Worm (Caenorhabditis elegans) whole organism, late embryonic: Measurements from ENCODE around the gene nas-1.

Source experiments
- C38D4.7 ChIP-seq: fragments of 200-800 bp; sonication (Bioruptor generic); optimal IDR thresholded peaks from 2 replicates; lab custom pipeline; 2018; ENCODE audit warnings: mild to moderate bottlenecking, missing genetic modification characterization, moderate library complexity, missing compliant biosample characterization
- F13H6.1 ChIP-seq: sonication (generic microtip); optimal IDR thresholded peaks from 2 replicates; lab custom pipeline; 2016; ENCODE audit warnings: missing genetic modification characterization, missing compliant biosample characterization
- Y22D7AL.16 ChIP-seq: sonication (generic microtip); optimal IDR thresholded peaks from 2 replicates; lab custom pipeline; 2016; ENCODE audit warnings: missing genetic modification characterization, missing compliant biosample characterization
- ama-1 ChIP-seq: fragments of 150-350 bp; optimal IDR thresholded peaks from 2 replicates; lab custom pipeline; 2014
- ceh-14 ChIP-seq: sonication (generic microtip); optimal IDR thresholded peaks from 2 replicates; lab custom pipeline; 2016; ENCODE audit warnings: missing genotype, missing genetic modification characterization, missing compliant biosample characterization
- ceh-2 ChIP-seq: sonication (generic microtip); optimal IDR thresholded peaks from 2 replicates; lab custom pipeline; 2016; ENCODE audit warnings: missing genotype, missing genetic modification characterization, missing compliant biosample characterization
- ceh-22 ChIP-seq: sonication (generic microtip); optimal IDR thresholded peaks from 2 replicates; lab custom pipeline; 2017; ENCODE audit warnings: missing biosample characterization, missing genetic modification characterization
- ceh-24 ChIP-seq: sonication (generic microtip); optimal IDR thresholded peaks from 2 replicates; lab custom pipeline; 2016; ENCODE audit warnings: mild to moderate bottlenecking, missing genetic modification characterization, missing compliant biosample characterization
- ceh-34 ChIP-seq: sonication (generic microtip); optimal IDR thresholded peaks from 2 replicates; lab custom pipeline; 2016; ENCODE audit warnings: mild to moderate bottlenecking, missing genetic modification characterization, missing compliant biosample characterization
- ceh-45 ChIP-seq: fragments of 200-800 bp; sonication (Bioruptor generic); IDR thresholded peaks from 2 replicates; pipeline ENCODE4 v1.3.6; 2022; ENCODE audit warnings: missing genetic modification reagents, missing genetic modification characterization, missing compliant biosample characterization
- ceh-6 ChIP-seq: fragments of 200-800 bp; sonication (Bioruptor generic); optimal IDR thresholded peaks from 2 replicates; lab custom pipeline; 2018; ENCODE audit warnings: mild to moderate bottlenecking, missing genetic modification characterization, missing compliant biosample characterization
- che-1 ChIP-seq: sonication (generic microtip); optimal IDR thresholded peaks from 2 replicates; lab custom pipeline; 2016; ENCODE audit warnings: mild to moderate bottlenecking, missing genetic modification characterization, missing compliant biosample characterization
- dmd-4 ChIP-seq: sonication (generic microtip); optimal IDR thresholded peaks from 2 replicates; lab custom pipeline; 2016; ENCODE audit warnings: borderline replicate concordance, missing genetic modification characterization, missing compliant biosample characterization
- elt-4 ChIP-seq: sonication (generic microtip); optimal IDR thresholded peaks from 2 replicates; lab custom pipeline; 2016; ENCODE audit warnings: missing genetic modification characterization, missing compliant biosample characterization
- eyg-1 ChIP-seq: sonication (generic microtip); optimal IDR thresholded peaks from 2 replicates; lab custom pipeline; 2016; ENCODE audit warnings: missing genotype, missing genetic modification characterization, missing compliant biosample characterization
- fax-1 ChIP-seq: sonication (generic microtip); optimal IDR thresholded peaks from 2 replicates; lab custom pipeline; 2016; ENCODE audit warnings: missing genotype, missing genetic modification characterization, missing compliant biosample characterization
- fkh-6 ChIP-seq: sonication (generic microtip); optimal IDR thresholded peaks from 2 replicates; lab custom pipeline; 2016; ENCODE audit warnings: missing genetic modification characterization, missing compliant biosample characterization
- gmeb-2 ChIP-seq: sonication (generic microtip); optimal IDR thresholded peaks from 2 replicates; lab custom pipeline; 2016; ENCODE audit warnings: missing genetic modification characterization, inconsistent platforms, missing compliant biosample characterization
- hlh-15 ChIP-seq: sonication (generic microtip); optimal IDR thresholded peaks from 2 replicates; lab custom pipeline; 2016; ENCODE audit warnings: missing genetic modification characterization, missing compliant biosample characterization
- hlh-6 ChIP-seq: sonication (generic microtip); optimal IDR thresholded peaks from 2 replicates; lab custom pipeline; 2016; ENCODE audit warnings: missing genotype, missing genetic modification characterization, missing compliant biosample characterization
- lin-11 ChIP-seq: fragments of 200-800 bp; sonication (Bioruptor generic); optimal IDR thresholded peaks from 2 replicates; lab custom pipeline; 2018; ENCODE audit warnings: mild to moderate bottlenecking, missing genetic modification characterization, missing compliant biosample characterization
- madf-2 ChIP-seq: sonication (generic microtip); optimal IDR thresholded peaks from 2 replicates; lab custom pipeline; 2017; ENCODE audit warnings: missing genetic modification characterization, missing compliant biosample characterization
- nfya-1 ChIP-seq: sonication (generic microtip); optimal IDR thresholded peaks from 2 replicates; lab custom pipeline; 2017; ENCODE audit warnings: missing genetic modification characterization, mild to moderate bottlenecking, missing compliant biosample characterization, antibody characterized with exemption, moderate library complexity
- nhr-11 ChIP-seq: fragments of 150-350 bp; optimal IDR thresholded peaks from 2 replicates; lab custom pipeline; 2014; ENCODE audit warnings: missing biosample characterization, missing genetic modification characterization
- nhr-232 ChIP-seq: sonication (generic microtip); optimal IDR thresholded peaks from 2 replicates; lab custom pipeline; 2016; ENCODE audit warnings: missing genetic modification characterization, missing compliant biosample characterization
- npax-4 ChIP-seq: sonication (generic microtip); optimal IDR thresholded peaks from 2 replicates; lab custom pipeline; 2016; ENCODE audit warnings: missing genetic modification characterization, missing compliant biosample characterization
- pat-9 ChIP-seq: fragments of 200-800 bp; sonication (Bioruptor generic); optimal IDR thresholded peaks from 2 replicates; lab custom pipeline; 2018; ENCODE audit warnings: mild to moderate bottlenecking, missing genetic modification characterization, moderate library complexity, missing compliant biosample characterization
- pax-1 ChIP-seq: fragments of 150-350 bp; optimal IDR thresholded peaks from 2 replicates; lab custom pipeline; 2014; ENCODE audit warnings: missing biosample characterization, missing genetic modification characterization
- pha-4 ChIP-seq: fragments of 150-350 bp; optimal IDR thresholded peaks from 2 replicates; lab custom pipeline; 2018; ENCODE audit warnings: missing biosample characterization, missing genetic modification reagents, missing genetic modification characterization
- rnt-1 ChIP-seq: sonication (generic microtip); optimal IDR thresholded peaks from 2 replicates; lab custom pipeline; 2016; ENCODE audit warnings: missing genetic modification characterization, missing compliant biosample characterization
- sdc-2 ChIP-seq: sonication (generic microtip); optimal IDR thresholded peaks from 2 replicates; lab custom pipeline; 2016; ENCODE audit warnings: missing genotype, missing genetic modification characterization, missing compliant biosample characterization
- sox-2 ChIP-seq: fragments of 200-800 bp; sonication (Bioruptor generic); IDR thresholded peaks from 2 replicates; pipeline ENCODE4 v1.3.6; 2022; ENCODE audit warnings: missing genetic modification reagents, missing genetic modification characterization, missing compliant biosample characterization
- syd-9 ChIP-seq: sonication (generic microtip); optimal IDR thresholded peaks from 2 replicates; lab custom pipeline; 2016; ENCODE audit warnings: mild to moderate bottlenecking, missing genetic modification characterization, moderate library complexity, missing compliant biosample characterization
- tbx-7 ChIP-seq: sonication (generic microtip); optimal IDR thresholded peaks from 2 replicates; lab custom pipeline; 2016; ENCODE audit warnings: missing genotype, missing genetic modification characterization, missing compliant biosample characterization
- ttx-3 ChIP-seq: sonication (generic microtip); optimal IDR thresholded peaks from 2 replicates; lab custom pipeline; 2016; ENCODE audit warnings: missing genetic modification reagents, missing genetic modification characterization, missing compliant biosample characterization
- unc-42 ChIP-seq: sonication (generic microtip); optimal IDR thresholded peaks from 2 replicates; lab custom pipeline; 2016; ENCODE audit warnings: missing genotype, missing genetic modification characterization, missing compliant biosample characterization
- unc-55 ChIP-seq: sonication (generic microtip); optimal IDR thresholded peaks from 2 replicates; lab custom pipeline; 2017; ENCODE audit warnings: missing biosample characterization, missing genetic modification reagents, missing genetic modification characterization
- ztf-16 ChIP-seq: sonication (generic microtip); optimal IDR thresholded peaks from 2 replicates; lab custom pipeline; 2017; ENCODE audit warnings: missing genetic modification characterization, missing compliant biosample characterization

The nas-1 gene

ce11 chrIII:13390789-13391188 is 14.8 kb upstream of the nas-1 start:
- TF ChIP-seq ama-1 (no peak), dmd-4 (no peak), ceh-2 (no peak), che-1 (no peak), ceh-22 (tag; lab: Kevin White, UChicago) (no peak), fax-1 (no peak), pat-9 (tag; lab: Kevin White, UChicago) (no peak), pax-1 (tag; lab: Kevin White, UChicago) (no peak), ceh-34 (tag; lab: Kevin White, UChicago) (no peak), pha-4 (tag; lab: Kevin White, UChicago) (no peak), nfya-1 (tag; lab: Kevin White, UChicago) (no peak), hlh-15 (no peak), sox-2 (GFP tag; lab: Robert Waterston, UW) (no peak), nhr-232 (tag; lab: Kevin White, UChicago) (no peak), fkh-6 (tag; lab: Kevin White, UChicago) (no peak), hlh-6 (no peak), ztf-16 (no peak), tbx-7 (tag; lab: Kevin White, UChicago) (no peak), eyg-1 (tag; lab: Kevin White, UChicago) (no peak)

DNA sequence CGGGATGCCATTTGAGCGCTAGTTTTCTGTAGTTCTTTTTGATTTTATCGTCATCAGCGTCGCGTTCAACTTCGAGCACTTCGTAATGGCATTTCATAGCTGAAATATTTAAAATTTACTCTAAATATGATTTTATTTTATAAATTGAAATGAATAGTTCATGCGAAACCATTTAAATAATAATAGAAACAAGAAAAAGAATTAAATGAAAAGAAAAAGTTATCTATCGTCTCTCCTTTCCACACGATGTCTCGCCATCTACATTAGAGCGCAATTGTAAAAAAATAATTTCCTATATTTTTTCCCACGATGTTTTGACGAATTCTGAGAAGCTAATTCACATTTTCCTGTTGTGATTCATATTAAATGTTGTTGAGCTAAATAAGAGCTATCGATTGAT is 12.4 kb upstream of the nas-1 start, which contains the start of gene dnj-17:
TSS of gene dnj-17 (minus strand) at position 101 of the 400 bp plus-strand sequence.
- TF ChIP-seq sox-2 (GFP tag; lab: Robert Waterston, UW) (no peak), nhr-11 (tag; lab: Kevin White, UChicago) (no peak), unc-55 (no peak), fax-1 (no peak), ceh-24 (tag; lab: Kevin White, UChicago) (no peak), ttx-3 (tag; lab: Kevin White, UChicago) (no peak), npax-4 (no peak), unc-42 (tag; lab: Kevin White, UChicago) (no peak), lin-11 (no peak), Y22D7AL.16 (tag; lab: Kevin White, UChicago) (no peak), F13H6.1 (tag; lab: Kevin White, UChicago) (no peak), ceh-45 (GFP tag; lab: Robert Waterston, UW) (no peak)

ce11 chrIII:13393647-13394046 is 12.0 kb upstream of the nas-1 start, which contains the start of gene qdpr-1:
qdpr-1 (plus strand) TSS chrIII:13393910.
- TF ChIP-seq ceh-6 (GFP tag; lab: Kevin White, UChicago): no peak
- no peak for TF ChIP-seq C38D4.7 (GFP tag; lab: Kevin White, UChicago)
- no peak for TF ChIP-seq sox-2 (GFP tag; lab: Robert Waterston, UW)
- TF ChIP-seq elt-4: no peak
- TF ChIP-seq ceh-45 (GFP tag; lab: Robert Waterston, UW): no peak
- no peak for TF ChIP-seq ztf-16
- TF ChIP-seq eyg-1 (tag; lab: Kevin White, UChicago): no peak
- TF ChIP-seq sdc-2 (tag; lab: Kevin White, UChicago): no peak

DNA sequence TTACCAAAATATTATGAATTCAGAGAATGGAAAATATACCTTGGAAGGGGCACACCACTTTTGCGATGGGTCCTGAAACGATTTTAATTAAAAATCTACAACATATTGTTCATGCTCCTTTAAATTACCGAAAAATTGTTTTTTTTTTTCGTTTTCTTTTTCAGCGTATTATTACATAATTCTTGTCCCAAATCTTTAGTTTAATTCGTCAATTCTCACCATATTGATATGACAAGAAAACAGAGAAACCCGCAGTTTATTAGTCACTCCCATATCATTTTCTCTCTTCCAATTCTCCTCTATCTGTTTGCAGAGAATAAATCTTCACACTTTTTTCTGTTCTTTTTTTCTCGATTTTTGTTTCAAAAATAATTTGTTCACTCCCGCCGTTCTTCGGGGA is 10.3 kb upstream of the nas-1 start, which contains the start of gene F11F1.1:
TSS of gene F11F1.1 (plus strand) at position 301 of the 400 bp plus-strand sequence.
- TF ChIP-seq ceh-6 (GFP tag; lab: Kevin White, UChicago) (no peak), gmeb-2 (tag; lab: Kevin White, UChicago) (no peak), syd-9 (tag; lab: Kevin White, UChicago) (no peak), rnt-1 (tag; lab: Kevin White, UChicago) (no peak), eyg-1 (tag; lab: Kevin White, UChicago) (no peak), madf-2 (tag; lab: Kevin White, UChicago) (no peak), nhr-11 (tag; lab: Kevin White, UChicago) (no peak), ceh-22 (tag; lab: Kevin White, UChicago) (no peak), sox-2 (GFP tag; lab: Robert Waterston, UW) (no peak), ceh-14 (tag; lab: Kevin White, UChicago) (no peak)
